Fruit fly (Drosophila melanogaster): ENCODE results near the gene CG42714.

Gene CG42714

dm6 chr3L:6262644-6263404 is 29.0 kb upstream of the CG42714 start, which contains the start of gene Ldh (continued):
- TF ChIP-seq prd (optimal IDR thresholded peaks at IDR 0.05): no peak
- TF ChIP-seq prd (GFP tag; IDR thresholded peaks at IDR 0.05): peak; percentile 93
- peak; percentile 50 for TF ChIP-seq CG8944 (GFP tag; optimal IDR thresholded peaks at IDR 0.05)
- peak; percentile 89 for TF ChIP-seq CG6683 (GFP tag; optimal IDR thresholded peaks at IDR 0.05)
- peak; percentile 94 for TF ChIP-seq sqz (GFP tag; optimal IDR thresholded peaks at IDR 0.05)
- peak; percentile 63 for TF ChIP-seq crc (GFP tag; optimal IDR thresholded peaks at IDR 0.05)
- TF ChIP-seq Dp (GFP tag; optimal IDR thresholded peaks at IDR 0.05): no peak
- TF ChIP-seq ase (GFP tag; IDR thresholded peaks at IDR 0.05): peak; percentile 81
- peak; percentile 82 for TF ChIP-seq CG4730 (GFP tag; IDR thresholded peaks at IDR 0.05)
- TF ChIP-seq cad (GFP tag; optimal IDR thresholded peaks at IDR 0.05): no peak
- TF ChIP-seq CG14667 (GFP tag; IDR thresholded peaks at IDR 0.05): peak; percentile 87
- peak; percentile 97 for TF ChIP-seq CG14710 (tag; optimal IDR thresholded peaks at IDR 0.05)
- peak; percentile 90 for TF ChIP-seq CG4707 (GFP tag; optimal IDR thresholded peaks at IDR 0.05)
- TF ChIP-seq HLH54F (GFP tag; optimal IDR thresholded peaks at IDR 0.05): peak; percentile 86
- TF ChIP-seq CG6175 (GFP tag; IDR thresholded peaks at IDR 0.05): peak; percentile 55; the same call in 1 of the 3 replicates
- peak; percentile 85 for TF ChIP-seq CG11456 (GFP tag; IDR thresholded peaks at IDR 0.05)
- TF ChIP-seq repo (GFP tag; optimal IDR thresholded peaks at IDR 0.05): peak; percentile 56
- peak; percentile 93 for TF ChIP-seq D19A (tag; optimal IDR thresholded peaks at IDR 0.05)
- peak; percentile 99 for TF ChIP-seq CG17361 (GFP tag; IDR thresholded peaks at IDR 0.05)
- peak; percentile 90 for TF ChIP-seq Nf-YC (tag; optimal IDR thresholded peaks at IDR 0.05)
- peak; percentile 79 for TF ChIP-seq psq (GFP tag; optimal IDR thresholded peaks at IDR 0.05)
- TF ChIP-seq PHDP (tag; optimal IDR thresholded peaks at IDR 0.05): peak; percentile 98
- no peak for TF ChIP-seq CG7745 (tag; optimal IDR thresholded peaks at IDR 0.05)
- TF ChIP-seq Hmr (GFP tag; optimal IDR thresholded peaks at IDR 0.05): peak; percentile 96
- TF ChIP-seq zen2 (GFP tag; IDR thresholded peaks at IDR 0.05; ENCODE audit: partially characterized antibody): no peak
- peak; percentile 88 for TF ChIP-seq cwo (GFP tag; optimal IDR thresholded peaks at IDR 0.05)
- TF ChIP-seq Nf-YB (GFP tag; optimal IDR thresholded peaks at IDR 0.05): peak; percentile 88
- TF ChIP-seq CG18262 (tag; optimal IDR thresholded peaks at IDR 0.05): peak; percentile 99
- peak; percentile 93 for TF ChIP-seq lbe (GFP tag; optimal IDR thresholded peaks at IDR 0.05)
- TF ChIP-seq Stat92E (GFP tag; optimal IDR thresholded peaks at IDR 0.05): peak in 1 of 3 experiments; percentile 94
- no peak for TF ChIP-seq aop (GFP tag; IDR thresholded peaks at IDR 0.05)
- TF ChIP-seq eyg (GFP tag; optimal IDR thresholded peaks at IDR 0.05): peak; percentile 54
- TF ChIP-seq CG13894 (tag; optimal IDR thresholded peaks at IDR 0.05): peak; percentile 92
- no peak for TF ChIP-seq CG16813 (GFP tag; IDR thresholded peaks at IDR 0.05; ENCODE audit: partially characterized antibody)
- TF ChIP-seq Hand (GFP tag; optimal IDR thresholded peaks at IDR 0.05): peak; percentile 95
- no peak for TF ChIP-seq D (optimal IDR thresholded peaks at IDR 0.05)
- TF ChIP-seq D (GFP tag; optimal IDR thresholded peaks at IDR 0.05): peak; percentile 95
- no peak for TF ChIP-seq pita (GFP tag; optimal IDR thresholded peaks at IDR 0.05)
- no peak for TF ChIP-seq CG2129 (GFP tag; IDR thresholded peaks at IDR 0.05; ENCODE audit: partially characterized antibody)
- TF ChIP-seq cg (GFP tag; optimal IDR thresholded peaks at IDR 0.05): no peak
- TF ChIP-seq bab2 (GFP tag; optimal IDR thresholded peaks at IDR 0.05): peak; percentile 90
- peak; percentile 82 for TF ChIP-seq CG34376 (GFP tag; optimal IDR thresholded peaks at IDR 0.05)
- TF ChIP-seq CG3163 (GFP tag; optimal IDR thresholded peaks at IDR 0.05): peak; percentile 33
- peak; percentile 81 for TF ChIP-seq Nf-YA (GFP tag; IDR thresholded peaks at IDR 0.05)
- peak; percentile 7 for TF ChIP-seq BEAF-32 (GFP tag; optimal IDR thresholded peaks at IDR 0.05)
- peak; percentile 73 for TF ChIP-seq Dad (GFP tag; optimal IDR thresholded peaks at IDR 0.05)
- TF ChIP-seq CG8359 (GFP tag; optimal IDR thresholded peaks at IDR 0.05; ENCODE audit: borderline replicate concordance): peak; percentile 87
- peak; percentile 98 for TF ChIP-seq CG10979 (tag; optimal IDR thresholded peaks at IDR 0.05)
- TF ChIP-seq B-H2 (GFP tag; optimal IDR thresholded peaks at IDR 0.05): peak; percentile 95
